Worm (Caenorhabditis elegans) whole organism, L3 larva: ENCODE measurements around the gene zyg-12.

Experiments
- aly-2 ChIP-seq: fragments of 150-350 bp; optimal IDR thresholded peaks from 2 replicates; lab custom pipeline; 2014; ENCODE audit warnings: missing biosample characterization, missing genetic modification characterization
- ama-1 ChIP-seq: fragments of 150-350 bp; optimal IDR thresholded peaks from 2 replicates; lab custom pipeline; 2018
- ceh-28 ChIP-seq: fragments of 150-350 bp; optimal IDR thresholded peaks from 2 replicates; lab custom pipeline; 2014; ENCODE audit warnings: missing biosample characterization, missing genetic modification reagents, missing genetic modification characterization
- ceh-9 ChIP-seq: sonication (generic microtip); optimal IDR thresholded peaks from 2 replicates; lab custom pipeline; 2018; ENCODE audit warnings: missing biosample characterization, missing genetic modification characterization
- hmg-11 ChIP-seq: sonication (generic microtip); optimal IDR thresholded peaks from 2 replicates; lab custom pipeline; 2016; ENCODE audit warnings: missing genetic modification characterization, missing compliant biosample characterization
- jun-1 ChIP-seq: fragments of 150-350 bp; optimal IDR thresholded peaks from 2 replicates; lab custom pipeline; 2014; ENCODE audit warnings: missing biosample characterization, missing genetic modification reagents, missing genetic modification characterization
- lin-39 ChIP-seq: fragments of 150-350 bp; optimal IDR thresholded peaks from 2 replicates; lab custom pipeline; 2018; ENCODE audit warnings: missing biosample characterization, missing genetic modification reagents, missing genetic modification characterization
- nhr-237 ChIP-seq: fragments of 150-350 bp; optimal IDR thresholded peaks from 2 replicates; lab custom pipeline; 2014; ENCODE audit warnings: missing biosample characterization, missing genetic modification characterization
- nhr-77 ChIP-seq: fragments of 150-350 bp; optimal IDR thresholded peaks from 2 replicates; lab custom pipeline; 2014; ENCODE audit warnings: missing biosample characterization, missing genetic modification characterization
- unc-62 ChIP-seq: fragments of 150-350 bp; sonication (generic microtip); optimal IDR thresholded peaks from 4 replicates; lab custom pipeline; 2014; ENCODE audit warnings: missing biosample characterization, missing genetic modification reagents, missing genetic modification characterization
- zag-1 ChIP-seq: fragments of 150-350 bp; optimal IDR thresholded peaks from 2 replicates; lab custom pipeline; 2014; ENCODE audit warnings: missing biosample characterization, missing genetic modification characterization
- ztf-4 ChIP-seq: fragments of 150-350 bp; optimal IDR thresholded peaks from 2 replicates; lab custom pipeline; 2014; ENCODE audit warnings: missing biosample characterization, missing genetic modification characterization

- no peak for TF ChIP-seq nhr-237 (tag; lab: Kevin White, UChicago)
- no peak for TF ChIP-seq nhr-77 (tag; lab: Kevin White, UChicago)
- TF ChIP-seq aly-2 (tag; lab: Kevin White, UChicago) = no peak
- TF ChIP-seq ceh-9 (tag; lab: Kevin White, UChicago) = no peak
- TF ChIP-seq lin-39 (tag; lab: Kevin White, UChicago) = peak; percentile 51
- no peak for TF ChIP-seq unc-62
- no peak for TF ChIP-seq ztf-4 (tag; lab: Kevin White, UChicago)
- no peak for TF ChIP-seq ceh-28 (tag; lab: Kevin White, UChicago)
- TF ChIP-seq ama-1 = no peak
- peak; percentile 66 for TF ChIP-seq jun-1 (tag; lab: Kevin White, UChicago)
- no peak for TF ChIP-seq zag-1 (tag; lab: Kevin White, UChicago)
- no peak for TF ChIP-seq hmg-11
Observed at ce11 chrII:4999122-4999521, 49.4 kb downstream of the zyg-12 start, which contains the start of gene citk-2.
